Worm (Caenorhabditis elegans) whole organism, late embryonic: ENCODE results near the gene best-2.

Experiments
- C38D4.7 ChIP-seq: fragments of 200-800 bp; sonication (Bioruptor generic); optimal IDR thresholded peaks from 2 replicates; lab custom pipeline; 2018; ENCODE audit warnings: mild to moderate bottlenecking, missing genetic modification characterization, moderate library complexity, missing compliant biosample characterization
- F13H6.1 ChIP-seq: sonication (generic microtip); optimal IDR thresholded peaks from 2 replicates; lab custom pipeline; 2016; ENCODE audit warnings: missing genetic modification characterization, missing compliant biosample characterization
- ahr-1 ChIP-seq: sonication (generic microtip); optimal IDR thresholded peaks from 2 replicates; lab custom pipeline; 2016; ENCODE audit warnings: missing genetic modification characterization, missing compliant biosample characterization
- ceh-22 ChIP-seq: sonication (generic microtip); optimal IDR thresholded peaks from 2 replicates; lab custom pipeline; 2017; ENCODE audit warnings: missing biosample characterization, missing genetic modification characterization
- ceh-6 ChIP-seq: fragments of 200-800 bp; sonication (Bioruptor generic); optimal IDR thresholded peaks from 2 replicates; lab custom pipeline; 2018; ENCODE audit warnings: mild to moderate bottlenecking, missing genetic modification characterization, missing compliant biosample characterization
- fkh-6 ChIP-seq: sonication (generic microtip); optimal IDR thresholded peaks from 2 replicates; lab custom pipeline; 2016; ENCODE audit warnings: missing genetic modification characterization, missing compliant biosample characterization
- lin-11 ChIP-seq: fragments of 200-800 bp; sonication (Bioruptor generic); optimal IDR thresholded peaks from 2 replicates; lab custom pipeline; 2018; ENCODE audit warnings: mild to moderate bottlenecking, missing genetic modification characterization, missing compliant biosample characterization
- nfya-1 ChIP-seq: sonication (generic microtip); optimal IDR thresholded peaks from 2 replicates; lab custom pipeline; 2017; ENCODE audit warnings: missing genetic modification characterization, mild to moderate bottlenecking, missing compliant biosample characterization, antibody characterized with exemption, moderate library complexity
- pha-4 ChIP-seq: fragments of 150-350 bp; optimal IDR thresholded peaks from 2 replicates; lab custom pipeline; 2018; ENCODE audit warnings: missing biosample characterization, missing genetic modification reagents, missing genetic modification characterization
- unc-86 ChIP-seq: sonication (generic microtip); optimal IDR thresholded peaks from 2 replicates; lab custom pipeline; 2016; ENCODE audit warnings: missing genetic modification characterization, missing compliant biosample characterization

DNA sequence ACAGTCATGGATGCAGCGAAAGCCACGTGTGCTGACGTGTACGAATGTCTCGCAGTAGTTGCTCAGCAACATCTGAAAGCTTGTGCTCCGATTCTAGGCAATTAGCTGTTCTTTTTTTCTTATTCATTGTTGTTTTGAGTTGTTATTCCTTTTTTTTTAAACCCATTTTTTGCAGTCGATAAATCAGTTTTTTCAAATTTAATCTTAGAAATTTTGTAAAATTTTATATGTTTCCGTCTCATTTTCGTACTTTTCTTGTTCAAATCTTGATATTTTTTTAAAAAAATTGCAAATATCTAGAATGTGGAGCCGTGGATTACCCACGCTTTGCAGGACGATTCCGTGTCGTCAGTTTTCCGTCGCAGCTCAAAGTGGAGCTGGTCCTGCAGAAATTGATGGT is 12.5 kb downstream of the best-2 start, which contains the start of gene fask-1:
- no peak for TF ChIP-seq unc-86 (tag; lab: Kevin White, UChicago)
- TF ChIP-seq pha-4 (tag; lab: Kevin White, UChicago): no peak
- no peak for TF ChIP-seq F13H6.1 (tag; lab: Kevin White, UChicago)
- no peak for TF ChIP-seq fkh-6 (tag; lab: Kevin White, UChicago)
- no peak for TF ChIP-seq C38D4.7 (GFP tag; lab: Kevin White, UChicago)
- no peak for TF ChIP-seq ceh-6 (GFP tag; lab: Kevin White, UChicago)
- no peak for TF ChIP-seq ahr-1 (tag; lab: Kevin White, UChicago)
- TF ChIP-seq ceh-22 (tag; lab: Kevin White, UChicago): no peak
- TF ChIP-seq lin-11 (tag; lab: Kevin White, UChicago): no peak
- no peak for TF ChIP-seq nfya-1
